Comparison of ENCODE assay signal across 5 fruit fly cellular contexts in genomic region chr3L:3626069-3626468, dm6.
A peak's percentile ranks its signal among the peaks of the same experiment; 100 is the strongest.
TF ChIP-seq lines count a peak whose summit lies in the region.

TSS of gene dar1 (plus strand) at chr3L:3626352.

- peak; percentile 6 for TF ChIP-seq CTCF in whole organism, embryonic (GFP tag; optimal IDR thresholded peaks at IDR 0.05; lab: Kevin White, UChicago)

TF ChIP-seq in whole organism, 6 proteins besides CTCF, POLR2A, EP300 and RAD21:
- TF ChIP-seq psq (optimal IDR thresholded peaks at IDR 0.05; lab: Kevin White, UChicago) (no peak), usp (GFP tag; optimal IDR thresholded peaks at IDR 0.05; lab: Kevin White, UChicago) (no peak), pan (optimal IDR thresholded peaks at IDR 0.05; lab: Kevin White, UChicago) (no peak), Dll (optimal IDR thresholded peaks at IDR 0.05; lab: Kevin White, UChicago) (peak; percentile 91), CG8478 (optimal IDR thresholded peaks at IDR 0.05; lab: Kevin White, UChicago) (no peak), EcR (GFP tag; optimal IDR thresholded peaks at IDR 0.05; lab: Kevin White, UChicago) (no peak)
TF ChIP-seq in whole organism: peak in this region for 1.

TF ChIP-seq in whole organism, embryonic, 481 proteins besides CTCF, POLR2A, EP300 and RAD21 (continues in another document):
- peak; percentile 53; the same call in 1 of the 2 replicates for TF ChIP-seq chm (GFP tag; IDR thresholded peaks at IDR 0.05; lab: Robert Waterston, UW)
- 0 out of 3 replicates have a peak, but pooled peaks have one; percentile 35 for TF ChIP-seq so (GFP tag; IDR thresholded peaks at IDR 0.05; lab: Robert Waterston, UW)
- no peak for TF ChIP-seq Hr51 (GFP tag; optimal IDR thresholded peaks at IDR 0.05; lab: Kevin White, UChicago)
- peak; percentile 67; the same call in 2 of the 3 replicates for TF ChIP-seq otp (GFP tag; IDR thresholded peaks at IDR 0.05; lab: Robert Waterston, UW)
- peak; percentile 37 for TF ChIP-seq Elba2 (GFP tag; optimal IDR thresholded peaks at IDR 0.05; lab: Kevin White, UChicago)
- no peak for TF ChIP-seq Ptx1 (GFP tag; IDR thresholded peaks at IDR 0.05; lab: Robert Waterston, UW)
- no peak for TF ChIP-seq inv (GFP tag; IDR thresholded peaks at IDR 0.05; lab: Robert Waterston, UW; ENCODE audit: partially characterized antibody)
- TF ChIP-seq CG7963 (GFP tag; IDR thresholded peaks at IDR 0.05; lab: Robert Waterston, UW; ENCODE audit: partially characterized antibody): 0 out of 3 replicates have a peak, but pooled peaks have one; percentile 40
- TF ChIP-seq Deaf1 (tag; optimal IDR thresholded peaks at IDR 0.05; lab: Kevin White, UChicago): peak; percentile 80
- peak; percentile 79 for TF ChIP-seq yki (optimal IDR thresholded peaks at IDR 0.05; lab: Kevin White, UChicago)
- TF ChIP-seq ssp (GFP tag; IDR thresholded peaks at IDR 0.05; lab: Robert Waterston, UW): no peak
- no peak for TF ChIP-seq exex (tag; optimal IDR thresholded peaks at IDR 0.05; lab: Kevin White, UChicago)
- TF ChIP-seq CG11093 (GFP tag; IDR thresholded peaks at IDR 0.05; lab: Robert Waterston, UW): no peak
- TF ChIP-seq CG8281 (tag; optimal IDR thresholded peaks at IDR 0.05; lab: Kevin White, UChicago): no peak
- peak; percentile 49; the same call in 1 of the 2 replicates for TF ChIP-seq vvl (GFP tag; IDR thresholded peaks at IDR 0.05; lab: Robert Waterston, UW)
- peak; percentile 42; the same call in 1 of the 2 replicates for TF ChIP-seq Drgx (GFP tag; IDR thresholded peaks at IDR 0.05; lab: Robert Waterston, UW)
- TF ChIP-seq hbn (GFP tag; IDR thresholded peaks at IDR 0.05; lab: Robert Waterston, UW; ENCODE audit: partially characterized antibody): peak; percentile 62
- TF ChIP-seq CG42726 (GFP tag; IDR thresholded peaks at IDR 0.05; lab: Robert Waterston, UW; ENCODE audit: partially characterized antibody): peak; percentile 41; the same call in 1 of the 2 replicates
- peak; percentile 55 for TF ChIP-seq jing (GFP tag; optimal IDR thresholded peaks at IDR 0.05; lab: Kevin White, UChicago)

TF ChIP-seq in whole organism, prepupa, 60 proteins besides CTCF, POLR2A, EP300 and RAD21 (continues in another document):
- TF ChIP-seq Sox102F (GFP tag; optimal IDR thresholded peaks at IDR 0.05; lab: Kevin White, UChicago) (peak; percentile 17), OdsH (GFP tag; optimal IDR thresholded peaks at IDR 0.05; lab: Kevin White, UChicago) (no peak), CG6163 (GFP tag; IDR thresholded peaks at IDR 0.05; lab: Robert Waterston, UW) (peak; percentile 53; the same call in 2 of the 3 replicates), CG10669 (GFP tag; optimal IDR thresholded peaks at IDR 0.05; lab: Kevin White, UChicago) (no peak), CG9139 (GFP tag; optimal IDR thresholded peaks at IDR 0.05; lab: Kevin White, UChicago) (no peak), esn (GFP tag; optimal IDR thresholded peaks at IDR 0.05; lab: Kevin White, UChicago) (peak; percentile 31), fd85E (GFP tag; optimal IDR thresholded peaks at IDR 0.05; lab: Kevin White, UChicago) (no peak), eg (GFP tag; IDR thresholded peaks at IDR 0.05; lab: Robert Waterston, UW) (peak; percentile 51; the same call in 1 of the 3 replicates), vri (GFP tag; optimal IDR thresholded peaks at IDR 0.05; lab: Kevin White, UChicago) (peak; percentile 1), CG15336 (GFP tag; IDR thresholded peaks at IDR 0.05; lab: Robert Waterston, UW) (peak; percentile 30; the same call in 1 of the 2 replicates), CG16779 (tag; optimal IDR thresholded peaks at IDR 0.05; lab: Kevin White, UChicago) (no peak), CG8119 (GFP tag; IDR thresholded peaks at IDR 0.05; lab: Robert Waterston, UW) (peak; percentile 17; the same call in 1 of the 3 replicates), CG3919 (GFP tag; optimal IDR thresholded peaks at IDR 0.05; lab: Kevin White, UChicago) (peak; percentile 35), Blimp-1 (GFP tag; optimal IDR thresholded peaks at IDR 0.05; lab: Kevin White, UChicago) (peak; percentile 11), CG6276 (GFP tag; optimal IDR thresholded peaks at IDR 0.05; lab: Kevin White, UChicago) (no peak), dsx (GFP tag; optimal IDR thresholded peaks at IDR 0.05; lab: Kevin White, UChicago; ENCODE audit: poor library complexity, severe bottlenecking) (peak; percentile 18), Hr39 (GFP tag; optimal IDR thresholded peaks at IDR 0.05; lab: Kevin White, UChicago) (no peak), Lpt (GFP tag; optimal IDR thresholded peaks at IDR 0.05; lab: Kevin White, UChicago) (no peak), Eip78C (GFP tag; lab: Kevin White, UChicago) (peak; percentile 58), CG6854 (GFP tag; optimal IDR thresholded peaks at IDR 0.05; lab: Kevin White, UChicago) (peak; percentile 44), ss (GFP tag; optimal IDR thresholded peaks at IDR 0.05; lab: Kevin White, UChicago) (peak; percentile 28 to 49)

TF ChIP-seq in whole organism, pupa, 21 proteins besides CTCF, POLR2A, EP300 and RAD21:
- TF ChIP-seq Snoo (tag; optimal IDR thresholded peaks at IDR 0.05; lab: Kevin White, UChicago) (no peak), Ets98B (GFP tag; IDR thresholded peaks at IDR 0.05; lab: Robert Waterston, UW) (peak; percentile 57; the same call in 1 of the 2 replicates), CG4496 (GFP tag; IDR thresholded peaks at IDR 0.05; lab: Robert Waterston, UW) (0 out of 3 replicates have a peak, but pooled peaks have one; percentile 20), Pif1A (GFP tag; optimal IDR thresholded peaks at IDR 0.05; lab: Kevin White, UChicago) (peak; percentile 13), CG15710 (tag; optimal IDR thresholded peaks at IDR 0.05; lab: Kevin White, UChicago) (no peak), fd96Ca (GFP tag; IDR thresholded peaks at IDR 0.05; lab: Robert Waterston, UW) (0 out of 3 replicates have a peak, but pooled peaks have one; percentile 42), Pif1B (GFP tag; optimal IDR thresholded peaks at IDR 0.05; lab: Kevin White, UChicago) (peak; percentile 8), CG13204 (GFP tag; optimal IDR thresholded peaks at IDR 0.05; lab: Kevin White, UChicago) (peak; percentile 85), CG12605 (GFP tag; IDR thresholded peaks at IDR 0.05; lab: Robert Waterston, UW) (0 out of 2 replicates have a peak, but pooled peaks have one; percentile 30)

TF ChIP-seq in whole organism, wandering third instar larva, 38 proteins besides CTCF, POLR2A, EP300 and RAD21 (continues in another document):
- TF ChIP-seq Dfd (GFP tag; optimal IDR thresholded peaks at IDR 0.05; lab: Kevin White, UChicago) (no peak), br (GFP tag; optimal IDR thresholded peaks at IDR 0.05; lab: Kevin White, UChicago) (peak; percentile 58), N (GFP tag; optimal IDR thresholded peaks at IDR 0.05; lab: Kevin White, UChicago) (no peak), fru (GFP tag; optimal IDR thresholded peaks at IDR 0.05; lab: Kevin White, UChicago) (peak; percentile 21), Hr78 (GFP tag; optimal IDR thresholded peaks at IDR 0.05; lab: Kevin White, UChicago) (no peak), dsf (GFP tag; optimal IDR thresholded peaks at IDR 0.05; lab: Kevin White, UChicago; ENCODE audit: borderline replicate concordance) (no peak), lola (GFP tag; optimal IDR thresholded peaks at IDR 0.05; lab: Kevin White, UChicago) (no peak), Myc (optimal IDR thresholded peaks at IDR 0.05; lab: Kevin White, UChicago) (no peak), jim (GFP tag; optimal IDR thresholded peaks at IDR 0.05; lab: Kevin White, UChicago) (no peak), h (GFP tag; optimal IDR thresholded peaks at IDR 0.05; lab: Kevin White, UChicago) (peak; percentile 43), Vsx2 (GFP tag; optimal IDR thresholded peaks at IDR 0.05; lab: Kevin White, UChicago; ENCODE audit: partially characterized antibody) (peak; percentile 81), brk (GFP tag; optimal IDR thresholded peaks at IDR 0.05; lab: Kevin White, UChicago) (no peak), sv (GFP tag; optimal IDR thresholded peaks at IDR 0.05; lab: Kevin White, UChicago) (no peak), psq (GFP tag; optimal IDR thresholded peaks at IDR 0.05; lab: Kevin White, UChicago) (no peak), CG32264 (GFP tag; optimal IDR thresholded peaks at IDR 0.05; lab: Kevin White, UChicago) (no peak), Sp1 (GFP tag; optimal IDR thresholded peaks at IDR 0.05; lab: Kevin White, UChicago) (no peak), dmrt93B (GFP tag; optimal IDR thresholded peaks at IDR 0.05; lab: Kevin White, UChicago) (no peak), HLH106 (tag; optimal IDR thresholded peaks at IDR 0.05; lab: Kevin White, UChicago) (no peak), Rel (GFP tag; optimal IDR thresholded peaks at IDR 0.05; lab: Kevin White, UChicago) (no peak), Rel (tag; optimal IDR thresholded peaks at IDR 0.05; lab: Kevin White, UChicago) (peak; percentile 4), Jra (GFP tag; optimal IDR thresholded peaks at IDR 0.05; lab: Kevin White, UChicago) (no peak), rgr (GFP tag; optimal IDR thresholded peaks at IDR 0.05; lab: Kevin White, UChicago) (no peak), ey (GFP tag; optimal IDR thresholded peaks at IDR 0.05; lab: Kevin White, UChicago) (no peak), GATAd (GFP tag; optimal IDR thresholded peaks at IDR 0.05; lab: Kevin White, UChicago) (no peak), OdsH (GFP tag; optimal IDR thresholded peaks at IDR 0.05; lab: Kevin White, UChicago) (peak; percentile 15), pan (optimal IDR thresholded peaks at IDR 0.05; lab: Kevin White, UChicago) (no peak), woc (GFP tag; optimal IDR thresholded peaks at IDR 0.05; lab: Kevin White, UChicago) (no peak), usp (GFP tag; optimal IDR thresholded peaks at IDR 0.05; lab: Kevin White, UChicago) (no peak), Mio (GFP tag; optimal IDR thresholded peaks at IDR 0.05; lab: Kevin White, UChicago) (no peak), Hnf4 (GFP tag; optimal IDR thresholded peaks at IDR 0.05; lab: Kevin White, UChicago) (no peak), Abd-B (GFP tag; optimal IDR thresholded peaks at IDR 0.05; lab: Kevin White, UChicago) (no peak), foxo (GFP tag; optimal IDR thresholded peaks at IDR 0.05; lab: Kevin White, UChicago) (peak in 1 of 2 experiments; percentile 9), CG9705 (GFP tag; optimal IDR thresholded peaks at IDR 0.05; lab: Kevin White, UChicago) (no peak), CrebA (GFP tag; optimal IDR thresholded peaks at IDR 0.05; lab: Kevin White, UChicago; ENCODE audit: borderline replicate concordance) (no peak), Hr83 (GFP tag; optimal IDR thresholded peaks at IDR 0.05; lab: Kevin White, UChicago; ENCODE audit: poor library complexity, severe bottlenecking) (peak; percentile 80), sage (GFP tag; optimal IDR thresholded peaks at IDR 0.05; lab: Kevin White, UChicago) (no peak), Dif (GFP tag; optimal IDR thresholded peaks at IDR 0.05; lab: Kevin White, UChicago; ENCODE audit: partially characterized antibody) (peak; percentile 96), tai (GFP tag; optimal IDR thresholded peaks at IDR 0.05; lab: Kevin White, UChicago) (no peak)
